Worm (Caenorhabditis elegans) whole organism, late embryonic: Measurements from ENCODE around the gene srw-29.

Experiments used
- C08G9.2 ChIP-seq: sonication (generic microtip); optimal IDR thresholded peaks from 2 replicates; lab custom pipeline; 2016; ENCODE audit warnings: mild to moderate bottlenecking, missing genetic modification characterization, moderate library complexity, missing compliant biosample characterization
- Y22D7AL.16 ChIP-seq: sonication (generic microtip); optimal IDR thresholded peaks from 2 replicates; lab custom pipeline; 2016; ENCODE audit warnings: missing genetic modification characterization, missing compliant biosample characterization
- ama-1 ChIP-seq: fragments of 150-350 bp; optimal IDR thresholded peaks from 2 replicates; lab custom pipeline; 2014
- ceh-48 ChIP-seq: sonication (generic microtip); optimal IDR thresholded peaks from 2 replicates; lab custom pipeline; 2016; ENCODE audit warnings: missing genetic modification characterization, inconsistent platforms, missing compliant biosample characterization
- ceh-9 ChIP-seq: sonication (generic microtip); optimal IDR thresholded peaks from 2 replicates; lab custom pipeline; 2016; ENCODE audit warnings: mild to moderate bottlenecking, missing genetic modification characterization, inconsistent platforms, missing compliant biosample characterization
- dmd-4 ChIP-seq: sonication (generic microtip); optimal IDR thresholded peaks from 2 replicates; lab custom pipeline; 2016; ENCODE audit warnings: borderline replicate concordance, missing genetic modification characterization, missing compliant biosample characterization
- dve-1 ChIP-seq: sonication (generic microtip); optimal IDR thresholded peaks from 2 replicates; lab custom pipeline; 2017; ENCODE audit warnings: antibody characterized with exemption, mild to moderate bottlenecking, missing genetic modification characterization, missing compliant biosample characterization
- hlh-8 ChIP-seq: sonication (generic microtip); optimal IDR thresholded peaks from 2 replicates; lab custom pipeline; 2016; ENCODE audit warnings: missing genotype, missing genetic modification characterization, missing compliant biosample characterization
- madf-2 ChIP-seq: sonication (generic microtip); optimal IDR thresholded peaks from 2 replicates; lab custom pipeline; 2017; ENCODE audit warnings: missing genetic modification characterization, missing compliant biosample characterization
- nhr-11 ChIP-seq: fragments of 150-350 bp; optimal IDR thresholded peaks from 2 replicates; lab custom pipeline; 2014; ENCODE audit warnings: missing biosample characterization, missing genetic modification characterization
- syd-9 ChIP-seq: sonication (generic microtip); optimal IDR thresholded peaks from 2 replicates; lab custom pipeline; 2016; ENCODE audit warnings: mild to moderate bottlenecking, missing genetic modification characterization, moderate library complexity, missing compliant biosample characterization
- ttx-3 ChIP-seq: sonication (generic microtip); optimal IDR thresholded peaks from 2 replicates; lab custom pipeline; 2016; ENCODE audit warnings: missing genetic modification reagents, missing genetic modification characterization, missing compliant biosample characterization

ce11 chrV:16419769-16420168 lies 4.6 kb downstream of the srw-29 start, which contains the start of gene F26D2.16:
- TF ChIP-seq dmd-4 (tag; lab: Kevin White, UChicago) (no peak), madf-2 (no peak), syd-9 (no peak), ceh-9 (no peak), ama-1 (no peak), hlh-8 (tag; lab: Kevin White, UChicago) (no peak), ceh-48 (no peak), dve-1 (tag; lab: Kevin White, UChicago) (no peak), C08G9.2 (tag; lab: Kevin White, UChicago) (no peak), ttx-3 (tag; lab: Kevin White, UChicago) (no peak), nhr-11 (tag; lab: Kevin White, UChicago) (no peak), Y22D7AL.16 (tag; lab: Kevin White, UChicago) (no peak)
